Fruit fly (Drosophila melanogaster): ENCODE measurements around the gene Pink1.

Pink1 gene

DNA sequence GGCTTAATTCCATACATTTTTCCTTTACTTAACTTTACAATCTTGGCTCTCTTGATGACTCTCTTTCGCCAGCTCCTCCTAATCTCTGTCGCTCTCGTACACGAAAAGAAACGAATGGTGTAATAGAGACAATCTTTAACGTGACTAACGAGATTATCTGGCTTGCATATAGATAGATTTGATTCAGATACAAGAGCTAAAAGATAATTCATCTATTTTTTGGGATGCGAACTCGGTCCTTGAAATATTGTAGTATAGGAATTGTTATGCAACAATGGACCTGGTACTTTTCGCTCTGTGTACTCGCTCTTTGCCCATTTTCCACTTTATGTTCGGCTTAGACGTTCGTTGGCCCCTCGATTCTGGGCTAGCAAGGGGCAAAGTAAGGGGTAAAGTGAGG is 27.7 kb downstream of the Pink1 start (continued):
- no peak for TF ChIP-seq fd85E (GFP tag; optimal IDR thresholded peaks at IDR 0.05)
- TF ChIP-seq vri (GFP tag; optimal IDR thresholded peaks at IDR 0.05), result peak; percentile 60
- peak; percentile 91 for TF ChIP-seq dac (GFP tag; optimal IDR thresholded peaks at IDR 0.05)
- peak; percentile 69 for TF ChIP-seq cyc (GFP tag; optimal IDR thresholded peaks at IDR 0.05)
- TF ChIP-seq Ets96B (tag; optimal IDR thresholded peaks at IDR 0.05), result peak; percentile 78
- TF ChIP-seq lz (GFP tag; optimal IDR thresholded peaks at IDR 0.05), result peak; percentile 73
- TF ChIP-seq achi (GFP tag; optimal IDR thresholded peaks at IDR 0.05), result peak; percentile 81
- peak; percentile 76 for TF ChIP-seq CG6792 (GFP tag; optimal IDR thresholded peaks at IDR 0.05)

- TF ChIP-seq OdsH (GFP tag; optimal IDR thresholded peaks at IDR 0.05), result no peak
- TF ChIP-seq CG6808 (GFP tag; optimal IDR thresholded peaks at IDR 0.05), result no peak
- TF ChIP-seq Eip75B (GFP tag; optimal IDR thresholded peaks at IDR 0.05), result no peak
- TF ChIP-seq net (GFP tag; optimal IDR thresholded peaks at IDR 0.05), result no peak
- TF ChIP-seq Hr4 (GFP tag; optimal IDR thresholded peaks at IDR 0.05), result no peak
- no peak for TF ChIP-seq esn (GFP tag; optimal IDR thresholded peaks at IDR 0.05)
- no peak for TF ChIP-seq eg (GFP tag; IDR thresholded peaks at IDR 0.05)
- no peak for TF ChIP-seq CG8119 (GFP tag; IDR thresholded peaks at IDR 0.05)
Measured at dm6 chrX:6716170-6716569, 32.6 kb downstream of the Pink1 start.

DNA sequence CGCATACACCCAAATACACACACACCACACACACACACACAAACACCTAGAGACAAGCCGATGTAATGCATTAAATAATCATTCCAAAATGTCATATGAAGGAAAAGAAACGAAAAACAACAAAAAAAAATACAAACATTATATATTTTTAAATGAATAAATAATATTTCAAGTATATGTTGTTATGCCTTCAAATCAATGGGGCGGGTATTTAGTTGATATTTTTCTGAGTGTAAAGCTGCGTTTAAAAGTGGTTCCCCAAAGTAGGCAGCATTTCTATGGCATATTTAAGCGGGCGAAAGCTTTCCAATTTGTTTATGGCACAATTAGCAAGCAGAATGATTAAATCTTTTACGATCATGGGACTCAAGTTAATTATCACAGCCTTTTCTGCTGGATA is 35.7 kb downstream of the Pink1 start:
- TF ChIP-seq CG15336 (GFP tag; IDR thresholded peaks at IDR 0.05) (peak; percentile 48), svp (GFP tag) (peak; percentile 59), CG6792 (GFP tag; optimal IDR thresholded peaks at IDR 0.05) (no peak), Eip93F (GFP tag; optimal IDR thresholded peaks at IDR 0.05) (no peak), CG8119 (GFP tag; IDR thresholded peaks at IDR 0.05) (peak; percentile 48; the same call in 2 of the 3 replicates), CG6163 (GFP tag; IDR thresholded peaks at IDR 0.05) (0 out of 3 replicates have a peak, but pooled peaks have one; percentile 45), CG10669 (GFP tag; optimal IDR thresholded peaks at IDR 0.05) (peak; percentile 6), Smox (GFP tag; optimal IDR thresholded peaks at IDR 0.05) (no peak), CG10631 (GFP tag; optimal IDR thresholded peaks at IDR 0.05) (no peak), CG32006 (GFP tag; optimal IDR thresholded peaks at IDR 0.05) (no peak), fd59A (GFP tag; optimal IDR thresholded peaks at IDR 0.05) (no peak), Met (GFP tag; optimal IDR thresholded peaks at IDR 0.05) (peak; percentile 9), vri (GFP tag; optimal IDR thresholded peaks at IDR 0.05) (no peak), Eip78C (GFP tag) (peak; percentile 66)

- TF ChIP-seq fkh (GFP tag; optimal IDR thresholded peaks at IDR 0.05) (peak; percentile 74), achi (GFP tag; optimal IDR thresholded peaks at IDR 0.05) (no peak), Eip78C (GFP tag) (peak; percentile 12)
Measured at dm6 chrX:6719968-6720367, 36.4 kb downstream of the Pink1 start.

dm6 chrX:6723622-6724021 is 40.0 kb downstream of the Pink1 start:
- TF ChIP-seq Sox14 (GFP tag; optimal IDR thresholded peaks at IDR 0.05), result no peak
- no peak for TF ChIP-seq CG3919 (GFP tag; optimal IDR thresholded peaks at IDR 0.05)
- no peak for TF ChIP-seq spab (GFP tag; optimal IDR thresholded peaks at IDR 0.05)
- TF ChIP-seq salr (GFP tag; optimal IDR thresholded peaks at IDR 0.05), result no peak
- TF ChIP-seq Hr4 (GFP tag; optimal IDR thresholded peaks at IDR 0.05), result no peak
- TF ChIP-seq net (GFP tag; optimal IDR thresholded peaks at IDR 0.05), result no peak
- peak; percentile 68 for TF ChIP-seq svp (GFP tag)
- TF ChIP-seq achi (GFP tag; optimal IDR thresholded peaks at IDR 0.05), result no peak
- TF ChIP-seq esn (GFP tag; optimal IDR thresholded peaks at IDR 0.05), result no peak

dm6 chrX:6724904-6725505 is 41.4 kb downstream of the Pink1 start:
- TF ChIP-seq CG10669 (GFP tag; optimal IDR thresholded peaks at IDR 0.05), result peak; percentile 7
- TF ChIP-seq fd59A (GFP tag; optimal IDR thresholded peaks at IDR 0.05), result no peak
- TF ChIP-seq Ets21C (GFP tag; optimal IDR thresholded peaks at IDR 0.05), result no peak
- TF ChIP-seq Sox102F (GFP tag; optimal IDR thresholded peaks at IDR 0.05), result no peak
- no peak for TF ChIP-seq CG16779 (tag; optimal IDR thresholded peaks at IDR 0.05)
- no peak for TF ChIP-seq dac (GFP tag; optimal IDR thresholded peaks at IDR 0.05)
- no peak for TF ChIP-seq pdm3 (GFP tag; optimal IDR thresholded peaks at IDR 0.05)
- no peak for TF ChIP-seq lz (GFP tag; optimal IDR thresholded peaks at IDR 0.05)
- TF ChIP-seq salr (GFP tag; optimal IDR thresholded peaks at IDR 0.05), result no peak
- no peak for TF ChIP-seq CG6276 (GFP tag; optimal IDR thresholded peaks at IDR 0.05)
- TF ChIP-seq Blimp-1 (GFP tag; optimal IDR thresholded peaks at IDR 0.05), result no peak
- TF ChIP-seq Hr39 (GFP tag; optimal IDR thresholded peaks at IDR 0.05), result no peak
- TF ChIP-seq CG31627 (GFP tag; optimal IDR thresholded peaks at IDR 0.05), result no peak
- peak; percentile 92 for TF ChIP-seq svp (GFP tag)
- TF ChIP-seq CG3919 (GFP tag; optimal IDR thresholded peaks at IDR 0.05), result peak; percentile 29
- peak; percentile 39; the same call in 2 of the 3 replicates for TF ChIP-seq CG6163 (GFP tag; IDR thresholded peaks at IDR 0.05)
- TF ChIP-seq esn (GFP tag; optimal IDR thresholded peaks at IDR 0.05), result no peak
- TF ChIP-seq Eip78C (GFP tag), result peak; percentile 59
- no peak for TF ChIP-seq Hr4 (GFP tag; optimal IDR thresholded peaks at IDR 0.05)
- peak; percentile 35 for TF ChIP-seq CG32006 (GFP tag; optimal IDR thresholded peaks at IDR 0.05)

All from whole organism, prepupa.